Fruit fly (Drosophila melanogaster) whole organism, embryonic: ENCODE measurements around the gene CG12589.

ENCODE experiments used
- ATbp ChIP-seq: fragments of 200-800 bp; sonication (Bioruptor generic); optimal IDR thresholded peaks from 2 replicates; lab custom pipeline; 2017; ENCODE audit warnings: missing biosample characterization, mild to moderate bottlenecking, missing genetic modification characterization, missing genetic modification reagents
- Ada2b ChIP-seq: fragments of 200-800 bp; sonication (Bioruptor generic); IDR thresholded peaks from 2 replicates; pipeline ENCODE4 v1.3.6; 2022; ENCODE audit warnings: missing biosample characterization, missing genetic modification characterization
- Bdp1 ChIP-seq: fragments of 200-800 bp; sonication (Bioruptor generic); optimal IDR thresholded peaks from 3 replicates; lab custom pipeline; 2016; ENCODE audit warnings: missing biosample characterization, missing genetic modification characterization
- Bteb2 ChIP-seq: fragments of 200-800 bp; sonication (Bioruptor generic); optimal IDR thresholded peaks from 2 replicates; lab custom pipeline; 2016; ENCODE audit warnings: missing biosample characterization, missing genetic modification characterization
- C15 ChIP-seq: fragments of 200-800 bp; sonication (Bioruptor generic); IDR thresholded peaks from 3 replicates; pipeline ENCODE4 v1.3.6; 2022; ENCODE audit warnings: missing biosample characterization, missing genetic modification characterization
- CG10321 ChIP-seq: fragments of 200-800 bp; sonication (Bioruptor generic); IDR thresholded peaks from 2 replicates; pipeline ENCODE4 v1.3.6; 2022; ENCODE audit warnings: missing biosample characterization, missing genetic modification characterization
- CG10959 ChIP-seq: fragments of 200-800 bp; sonication (Bioruptor generic); IDR thresholded peaks from 2 replicates; pipeline ENCODE4 v1.3.6; 2022; ENCODE audit warnings: missing biosample characterization, missing genetic modification characterization
- CG11085 ChIP-seq: fragments of 200-800 bp; sonication (Bioruptor generic); IDR thresholded peaks from 2 replicates; pipeline ENCODE4 v1.3.6; 2022; ENCODE audit warnings: missing biosample characterization, missing genetic modification characterization
- CG12236 ChIP-seq: fragments of 200-800 bp; sonication (Bioruptor generic); optimal IDR thresholded peaks from 2 replicates; lab custom pipeline; 2016; ENCODE audit warnings: missing biosample characterization, missing genetic modification characterization
- CG12659 ChIP-seq: fragments of 200-800 bp; sonication (Bioruptor generic); optimal IDR thresholded peaks from 3 replicates; lab custom pipeline; 2017; ENCODE audit warnings: mild to moderate bottlenecking, missing biosample characterization, missing genetic modification reagents, missing genetic modification characterization
- CG17802 ChIP-seq: fragments of 200-800 bp; sonication (Bioruptor generic); optimal IDR thresholded peaks from 2 replicates; lab custom pipeline; 2018; ENCODE audit warnings: missing biosample characterization, mild to moderate bottlenecking, missing genetic modification characterization, moderate library complexity
- CG18619 ChIP-seq: fragments of 200-800 bp; sonication (Bioruptor generic); optimal IDR thresholded peaks from 3 replicates; lab custom pipeline; 2017; ENCODE audit warnings: missing biosample characterization, mild to moderate bottlenecking, missing genetic modification characterization
- CG31388 ChIP-seq: fragments of 200-800 bp; sonication (Bioruptor generic); optimal IDR thresholded peaks from 2 replicates; lab custom pipeline; 2016; ENCODE audit warnings: missing biosample characterization, missing genetic modification characterization
- CG32772 ChIP-seq: fragments of 200-800 bp; sonication (Bioruptor generic); IDR thresholded peaks from 2 replicates; pipeline ENCODE4 v1.3.6; 2022; ENCODE audit warnings: missing biosample characterization, missing genetic modification characterization
- CG3281 ChIP-seq: fragments of 200-800 bp; sonication (Bioruptor generic); optimal IDR thresholded peaks from 3 replicates; lab custom pipeline; 2017; ENCODE audit warnings: missing biosample characterization, mild to moderate bottlenecking, missing genetic modification characterization
- CG34376 ChIP-seq: fragments of 200-800 bp; sonication (Bioruptor generic); optimal IDR thresholded peaks from 2 replicates; lab custom pipeline; 2018; ENCODE audit warnings: missing biosample characterization, mild to moderate bottlenecking, missing genetic modification characterization
- CG4328 ChIP-seq: fragments of 200-800 bp; sonication (Bioruptor generic); optimal IDR thresholded peaks from 3 replicates; lab custom pipeline; 2017; ENCODE audit warnings: missing biosample characterization, missing genetic modification reagents, missing genetic modification characterization
- CG4617 ChIP-seq: fragments of 200-800 bp; sonication (Bioruptor generic); optimal IDR thresholded peaks from 3 replicates; lab custom pipeline; 2016; ENCODE audit warnings: missing biosample characterization, missing genetic modification characterization, borderline replicate concordance
- CG4820 ChIP-seq: fragments of 200-800 bp; sonication (Bioruptor generic); optimal IDR thresholded peaks from 3 replicates; lab custom pipeline; 2016; ENCODE audit warnings: missing biosample characterization, missing genetic modification characterization
- CG6272 ChIP-seq: fragments of 200-800 bp; sonication (Bioruptor generic); IDR thresholded peaks from 2 replicates; pipeline ENCODE4 v1.3.6; 2022; ENCODE audit warnings: missing biosample characterization, missing genetic modification characterization
- CG7786 ChIP-seq: fragments of 200-800 bp; sonication (Bioruptor generic); optimal IDR thresholded peaks from 2 replicates; lab custom pipeline; 2016; ENCODE audit warnings: missing biosample characterization, missing genetic modification characterization
- CG9727 ChIP-seq: fragments of 200-800 bp; sonication (Bioruptor generic); optimal IDR thresholded peaks from 3 replicates; lab custom pipeline; 2017; ENCODE audit warnings: missing biosample characterization, mild to moderate bottlenecking, missing genetic modification characterization
- Fer3 ChIP-seq: fragments of 200-800 bp; sonication (Bioruptor generic); optimal IDR thresholded peaks from 2 replicates; lab custom pipeline; 2018; ENCODE audit warnings: missing biosample characterization, mild to moderate bottlenecking, missing genetic modification characterization, moderate library complexity
- Hand ChIP-seq: fragments of 200-800 bp; sonication (Bioruptor generic); optimal IDR thresholded peaks from 2 replicates; lab custom pipeline; 2017; ENCODE audit warnings: mild to moderate bottlenecking, missing biosample characterization, missing genetic modification reagents, missing genetic modification characterization
- Hmx ChIP-seq: fragments of 200-800 bp; sonication (Bioruptor generic); optimal IDR thresholded peaks from 2 replicates; lab custom pipeline; 2016; ENCODE audit warnings: missing biosample characterization, missing genetic modification characterization
- Hr51 ChIP-seq, 2 experiments: fragments of 200-800 bp; sonication (Bioruptor generic); optimal IDR thresholded peaks; 2 replicates in 1 of 2; 3 replicates in 1 of 2; lab custom pipeline; 2016 to 2018; ENCODE audit warnings: missing biosample characterization in 2 of 2, missing genetic modification characterization in 2 of 2, mild to moderate bottlenecking in 1 of 2, moderate library complexity in 1 of 2
- Kr ChIP-seq: fragments of 200-800 bp; sonication (Bioruptor generic); optimal IDR thresholded peaks from 2 replicates; lab custom pipeline; 2017; ENCODE audit warnings: missing biosample characterization, mild to moderate bottlenecking, missing genetic modification characterization
- Lpt ChIP-seq: fragments of >200 bp; optimal IDR thresholded peaks from 2 replicates; lab custom pipeline; 2018; ENCODE audit warnings: missing biosample characterization, missing genetic modification characterization
- Mrtf ChIP-seq: fragments of 200-800 bp; sonication (Bioruptor generic); IDR thresholded peaks from 3 replicates; pipeline ENCODE4 v1.3.6; 2022; ENCODE audit warnings: missing biosample characterization, missing genetic modification characterization
- Nf-YA ChIP-seq: fragments of 200-800 bp; sonication (Bioruptor generic); IDR thresholded peaks from 2 replicates; pipeline ENCODE4 v1.3.6; 2022; ENCODE audit warnings: missing biosample characterization, missing genetic modification characterization
- Nf-YB ChIP-seq: fragments of 200-800 bp; sonication (Bioruptor generic); optimal IDR thresholded peaks from 3 replicates; lab custom pipeline; 2019; ENCODE audit warnings: missing biosample characterization, mild to moderate bottlenecking, missing genetic modification characterization, moderate library complexity
- Nf-YC ChIP-seq: fragments of 200-800 bp; optimal IDR thresholded peaks from 3 replicates; lab custom pipeline; 2019; ENCODE audit warnings: missing biosample characterization, mild to moderate bottlenecking, missing genetic modification characterization, moderate library complexity
- Pdp1 ChIP-seq, 2 experiments: fragments of 200-800 bp; sonication (Bioruptor generic); optimal IDR thresholded peaks; 3 replicates each; lab custom pipeline; 2016; ENCODE audit warnings: missing biosample characterization in 2 of 2, missing genetic modification characterization in 2 of 2, mild to moderate bottlenecking in 1 of 2, moderate library complexity in 1 of 2
- bbx ChIP-seq: fragments of 200-800 bp; sonication (Bioruptor generic); IDR thresholded peaks from 2 replicates; pipeline ENCODE4 v1.3.6; 2022; ENCODE audit warnings: missing biosample characterization, missing genetic modification characterization; ENCODE audit not compliant: partially characterized antibody
- bigmax ChIP-seq: fragments of 200-800 bp; sonication (Bioruptor generic); optimal IDR thresholded peaks from 2 replicates; lab custom pipeline; 2018; ENCODE audit warnings: missing biosample characterization, mild to moderate bottlenecking, missing genetic modification characterization
- cato ChIP-seq: fragments of 200-800 bp; sonication (Bioruptor generic); optimal IDR thresholded peaks from 2 replicates; lab custom pipeline; 2016; ENCODE audit warnings: missing biosample characterization, missing genetic modification characterization, borderline replicate concordance
- chif ChIP-seq, 2 experiments: fragments of 200-800 bp; sonication (Bioruptor generic); optimal IDR thresholded peaks; 3 replicates each; lab custom pipeline; 2016; ENCODE audit warnings: missing biosample characterization in 2 of 2, missing genetic modification characterization in 2 of 2
- crc ChIP-seq: fragments of 200-800 bp; sonication (Bioruptor generic); optimal IDR thresholded peaks from 2 replicates; lab custom pipeline; 2016; ENCODE audit warnings: missing biosample characterization, missing genetic modification characterization
- esg ChIP-seq: fragments of 200-800 bp; sonication (Bioruptor generic); conservative IDR thresholded peaks from 2 replicates; pipeline ENCODE4 v1.3.6; 2022; ENCODE audit warnings: missing biosample characterization, missing genetic modification characterization
- eyg ChIP-seq: fragments of 200-800 bp; sonication (Bioruptor generic); optimal IDR thresholded peaks from 3 replicates; lab custom pipeline; 2016; ENCODE audit warnings: missing biosample characterization, missing genetic modification characterization
- fd102C ChIP-seq: fragments of 200-800 bp; sonication (Bioruptor generic); optimal IDR thresholded peaks from 2 replicates; lab custom pipeline; 2018; ENCODE audit warnings: missing biosample characterization, mild to moderate bottlenecking, missing genetic modification characterization, moderate library complexity
- gfzf ChIP-seq: fragments of 200-800 bp; sonication (Bioruptor generic); optimal IDR thresholded peaks from 2 replicates; lab custom pipeline; 2016; ENCODE audit warnings: missing biosample characterization, mild to moderate bottlenecking, missing genetic modification characterization, moderate library complexity
- grau ChIP-seq: fragments of 200-800 bp; optimal IDR thresholded peaks from 3 replicates; lab custom pipeline; 2019; ENCODE audit warnings: missing biosample characterization, mild to moderate bottlenecking, missing genetic modification characterization, moderate library complexity
- jing ChIP-seq: fragments of 200-800 bp; sonication (Bioruptor generic); optimal IDR thresholded peaks from 2 replicates; lab custom pipeline; 2018; ENCODE audit warnings: missing biosample characterization, mild to moderate bottlenecking, missing genetic modification characterization
- nerfin-1 ChIP-seq: fragments of 200-800 bp; sonication (Bioruptor generic); optimal IDR thresholded peaks from 3 replicates; lab custom pipeline; 2019; ENCODE audit warnings: missing biosample characterization, mild to moderate bottlenecking, missing genetic modification characterization, moderate library complexity
- oc ChIP-seq: fragments of 200-800 bp; sonication (Bioruptor generic); optimal IDR thresholded peaks from 2 replicates; lab custom pipeline; 2018; ENCODE audit warnings: missing biosample characterization, mild to moderate bottlenecking, missing genetic modification characterization, moderate library complexity
- onecut ChIP-seq: fragments of 200-800 bp; sonication (Bioruptor generic); IDR thresholded peaks from 2 replicates; pipeline ENCODE4 v1.3.6; 2022; ENCODE audit warnings: missing biosample characterization, missing genetic modification characterization
- pan ChIP-seq, 4 experiments: fragments of >200 bp in 3 of 4; fragments of 200-800 bp in 1 of 4; sonication (Bioruptor generic) in 1 of 4; optimal IDR thresholded peaks in 3 of 4; IDR thresholded peaks in 1 of 4; 2 replicates each; pipeline versions ENCODE4 v1.3.6 to Lab custom; 2017 to 2022; ENCODE audit warnings: missing biosample characterization in 2 of 4, missing genetic modification characterization in 2 of 4, mixed read lengths in 1 of 4
- pros ChIP-seq: fragments of 200-800 bp; sonication (Bioruptor generic); optimal IDR thresholded peaks from 3 replicates; lab custom pipeline; 2019; ENCODE audit warnings: missing biosample characterization, mild to moderate bottlenecking, missing genetic modification characterization, moderate library complexity
- toy ChIP-seq: fragments of 200-800 bp; sonication (Bioruptor generic); IDR thresholded peaks from 2 replicates; pipeline ENCODE4 v1.3.6; 2022; ENCODE audit warnings: missing biosample characterization, missing genetic modification characterization

The CG12589 gene

dm6 chr3R:5127790-5128243 is 11.0 kb downstream of the CG12589 start, which contains the start of gene RabGGTa (continued):
- TF ChIP-seq CG17802 (tag; lab: Kevin White, UChicago) (peak; percentile 13), gfzf (peak; percentile 76), Mrtf (GFP tag; lab: Robert Waterston, UW) (0 out of 3 replicates have a peak, but pooled peaks have one; percentile 32), grau (peak; percentile 74), Pdp1 (GFP tag; optimal IDR thresholded peaks at IDR 0.05; lab: Kevin White, UChicago) (peak; percentile 45 to 48), Nf-YA (GFP tag; lab: Robert Waterston, UW) (0 out of 2 replicates have a peak, but pooled peaks have one; percentile 27), CG6272 (GFP tag; lab: Robert Waterston, UW) (0 out of 2 replicates have a peak, but pooled peaks have one; percentile 35), onecut (0 out of 2 replicates have a peak, but pooled peaks have one; percentile 19), CG31388 (GFP tag; lab: Kevin White, UChicago) (no peak), CG10321 (0 out of 2 replicates have a peak, but pooled peaks have one; percentile 8), pros (GFP tag; lab: Kevin White, UChicago) (no peak), Ada2b (peak; percentile 73), nerfin-1 (tag; lab: Kevin White, UChicago) (peak; percentile 57), Hr51 (GFP tag; optimal IDR thresholded peaks at IDR 0.05; lab: Kevin White, UChicago) (peak; percentile 41 to 75), CG4617 (peak; percentile 73), CG4820 (GFP tag; lab: Kevin White, UChicago) (peak; percentile 39), Bdp1 (GFP tag; lab: Kevin White, UChicago) (peak; percentile 35), Hmx (GFP tag; lab: Kevin White, UChicago) (no peak), Hand (GFP tag; lab: Kevin White, UChicago) (no peak), CG4328 (GFP tag; lab: Kevin White, UChicago) (no peak), esg (peak; percentile 67), cato (GFP tag; lab: Kevin White, UChicago) (peak; percentile 38), Bteb2 (peak; percentile 55), CG12659 (GFP tag; lab: Kevin White, UChicago) (peak; percentile 77), CG11085 (GFP tag; lab: Robert Waterston, UW) (peak; percentile 61), jing (peak; percentile 39), C15 (0 out of 3 replicates have a peak, but pooled peaks have one; percentile 41), toy (GFP tag; lab: Robert Waterston, UW) (0 out of 2 replicates have a peak, but pooled peaks have one; percentile 20), Lpt (GFP tag; lab: Kevin White, UChicago) (no peak), CG18619 (GFP tag; lab: Kevin White, UChicago) (peak; percentile 57), bigmax (GFP tag; lab: Kevin White, UChicago) (no peak), CG3281 (GFP tag; lab: Kevin White, UChicago) (peak; percentile 60), CG9727 (GFP tag; lab: Kevin White, UChicago) (peak; percentile 64), CG10959 (GFP tag; lab: Robert Waterston, UW) (peak; percentile 48; the same call in 1 of the 2 replicates), oc (tag; lab: Kevin White, UChicago) (no peak), CG12236 (GFP tag; lab: Kevin White, UChicago) (no peak), chif (GFP tag; optimal IDR thresholded peaks at IDR 0.05; lab: Kevin White, UChicago) (peak; percentile 25 to 50), Nf-YB (GFP tag; lab: Kevin White, UChicago) (peak; percentile 43)

- TF ChIP-seq CG7786 (GFP tag; lab: Kevin White, UChicago) (peak; percentile 52), fd102C (GFP tag; lab: Kevin White, UChicago) (peak; percentile 46), bbx (GFP tag; lab: Robert Waterston, UW) (no peak), CG34376 (GFP tag; lab: Kevin White, UChicago) (no peak), CG32772 (GFP tag; lab: Robert Waterston, UW) (peak; percentile 32; the same call in 1 of the 2 replicates), pan (optimal IDR thresholded peaks at IDR 0.05; lab: Kevin White, UChicago) (no peak), pan (GFP tag; optimal IDR thresholded peaks at IDR 0.05 in 1 of 2, IDR thresholded peaks at IDR 0.05 in 1 of 2) (peak in 1 of 2 experiments; percentile 42), crc (GFP tag; lab: Kevin White, UChicago) (no peak), Nf-YC (tag; lab: Kevin White, UChicago) (peak; percentile 51), eyg (GFP tag; lab: Kevin White, UChicago) (peak; percentile 25), Kr (GFP tag; lab: Kevin White, UChicago) (no peak), Fer3 (tag; lab: Kevin White, UChicago) (peak; percentile 44), ATbp (GFP tag; lab: Kevin White, UChicago) (peak; percentile 29)
Measured at dm6 chr3R:5126884-5127283, 11.9 kb downstream of the CG12589 start.
